Fruit fly (Drosophila melanogaster): ENCODE data around the gene pira.

- TF ChIP-seq CG8478 (optimal IDR thresholded peaks at IDR 0.05) (no peak), CTCF (optimal IDR thresholded peaks at IDR 0.05) (no peak)
Measured at dm6 chrX:12801357-12801756, 37.9 kb upstream of the pira start, which contains the start of gene Nep6.
